Fruit fly (Drosophila melanogaster) whole organism, adult: ENCODE results near the gene CG7079.
A peak's percentile ranks its signal among the peaks of the same experiment; 100 is the strongest.

Experiments used
- CG11617 ChIP-seq: fragments of 200-800 bp; sonication (Bioruptor generic); optimal IDR thresholded peaks from 2 replicates; lab custom pipeline; 2017; ENCODE audit warnings: mild to moderate bottlenecking, missing biosample characterization, missing genetic modification reagents, missing genetic modification characterization
- CG12768 ChIP-seq: fragments of 200-800 bp; sonication (Bioruptor generic); optimal IDR thresholded peaks from 2 replicates; lab custom pipeline; 2017; ENCODE audit warnings: missing biosample characterization, missing genetic modification characterization, mild to moderate bottlenecking, moderate library complexity, missing genetic modification reagents
- CG14711 ChIP-seq: fragments of 200-800 bp; sonication (Bioruptor generic); optimal IDR thresholded peaks from 2 replicates; lab custom pipeline; 2018; ENCODE audit warnings: missing biosample characterization, mild to moderate bottlenecking, missing genetic modification characterization, moderate library complexity
- CG1620 ChIP-seq: fragments of 200-800 bp; sonication (Bioruptor generic); optimal IDR thresholded peaks from 2 replicates; lab custom pipeline; 2016; ENCODE audit warnings: missing biosample characterization, missing genetic modification characterization
- CG33017 ChIP-seq: fragments of 200-800 bp; sonication (Bioruptor generic); optimal IDR thresholded peaks from 2 replicates; lab custom pipeline; 2018; ENCODE audit warnings: missing biosample characterization, mild to moderate bottlenecking, missing genetic modification characterization, moderate library complexity
- CG5204 ChIP-seq: fragments of 200-800 bp; sonication (Bioruptor generic); optimal IDR thresholded peaks from 2 replicates; lab custom pipeline; 2016; ENCODE audit warnings: missing biosample characterization, missing genetic modification characterization
- CG7045 ChIP-seq: fragments of 200-800 bp; sonication (Bioruptor generic); optimal IDR thresholded peaks from 2 replicates; lab custom pipeline; 2017; ENCODE audit warnings: missing biosample characterization, mild to moderate bottlenecking, missing genetic modification characterization
- CG7101 ChIP-seq: fragments of 200-800 bp; sonication (Bioruptor generic); optimal IDR thresholded peaks from 2 replicates; lab custom pipeline; 2018; ENCODE audit warnings: missing biosample characterization, mild to moderate bottlenecking, missing genetic modification characterization, moderate library complexity
- Clk ChIP-seq: fragments of 200-800 bp; sonication (Bioruptor generic); optimal IDR thresholded peaks from 2 replicates; lab custom pipeline; 2017; ENCODE audit warnings: missing biosample characterization, missing genetic modification characterization
- Crg-1 ChIP-seq: fragments of 200-800 bp; sonication (Bioruptor generic); optimal IDR thresholded peaks from 2 replicates; lab custom pipeline; 2016; ENCODE audit warnings: missing biosample characterization, missing genetic modification characterization
- Hr96 ChIP-seq: fragments of 200-800 bp; sonication (Bioruptor generic); optimal IDR thresholded peaks from 2 replicates; lab custom pipeline; 2016; ENCODE audit warnings: missing biosample characterization, missing genetic modification characterization
- Mnt ChIP-seq: fragments of 200-800 bp; sonication (Bioruptor generic); optimal IDR thresholded peaks from 2 replicates; lab custom pipeline; 2016; ENCODE audit warnings: missing biosample characterization, mild to moderate bottlenecking, missing genetic modification characterization
- bab1 ChIP-seq: fragments of 200-800 bp; sonication (Bioruptor generic); optimal IDR thresholded peaks from 3 replicates; lab custom pipeline; 2019; ENCODE audit warnings: missing biosample characterization, mild to moderate bottlenecking, missing genetic modification characterization, moderate library complexity
- cic ChIP-seq: fragments of 200-800 bp; sonication (Bioruptor generic); optimal IDR thresholded peaks from 2 replicates; lab custom pipeline; 2017; ENCODE audit warnings: missing biosample characterization, mild to moderate bottlenecking, missing genetic modification characterization, moderate library complexity
- cnc ChIP-seq, 2 experiments: fragments of >200 bp; optimal IDR thresholded peaks; 2 replicates each; lab custom pipeline; 2017
- kay ChIP-seq: fragments of 200-800 bp; sonication (Bioruptor generic); peaks from one replicate; lab custom pipeline; 2016; ENCODE audit warnings: missing biosample characterization, missing genetic modification characterization, borderline replicate concordance
- ovo ChIP-seq: fragments of 200-800 bp; sonication (Bioruptor generic); optimal IDR thresholded peaks from 2 replicates; lab custom pipeline; 2016; ENCODE audit warnings: missing biosample characterization, missing genetic modification characterization
- pad ChIP-seq: fragments of 200-800 bp; sonication (Bioruptor generic); optimal IDR thresholded peaks from 3 replicates; lab custom pipeline; 2017; ENCODE audit warnings: missing biosample characterization, missing genetic modification characterization, mild to moderate bottlenecking, moderate library complexity, missing genetic modification reagents
- tj ChIP-seq: fragments of 200-800 bp; sonication (Bioruptor generic); optimal IDR thresholded peaks from 3 replicates; lab custom pipeline; 2017; ENCODE audit warnings: missing biosample characterization, mild to moderate bottlenecking, missing genetic modification characterization, moderate library complexity
- toe ChIP-seq: fragments of 200-800 bp; sonication (Bioruptor generic); optimal IDR thresholded peaks from 2 replicates; lab custom pipeline; 2016; ENCODE audit warnings: missing biosample characterization, missing genetic modification characterization

Gene CG7079

dm6 chr3R:21048729-21049128, at the start of gene CG7079:
TSS of gene CG7079 (minus strand) at chr3R:21048829.
- TF ChIP-seq CG12768 (GFP tag; lab: Kevin White, UChicago) (no peak), Clk (no peak), Crg-1 (no peak), pad (GFP tag; lab: Kevin White, UChicago) (no peak), toe (GFP tag; lab: Kevin White, UChicago) (no peak)

dm6 chr3R:21097631-21098117, 49.0 kb upstream of the CG7079 start, which contains the start of gene RhoGAP93B:
TSS of gene RhoGAP93B (minus strand) at chr3R:21097827.
- TF ChIP-seq cnc (optimal IDR thresholded peaks at IDR 0.05; lab: Kevin White, UChicago) = no peak
- TF ChIP-seq toe (GFP tag; lab: Kevin White, UChicago) = peak; percentile 95
- TF ChIP-seq CG7045 (GFP tag; lab: Kevin White, UChicago) = peak; percentile 90
- TF ChIP-seq CG33017 (tag; lab: Kevin White, UChicago) = peak; percentile 12
- peak; percentile 86 for TF ChIP-seq CG7101 (tag; lab: Kevin White, UChicago)
- TF ChIP-seq CG1620 (GFP tag; lab: Kevin White, UChicago) = peak; percentile 85
- TF ChIP-seq CG5204 = no peak
- TF ChIP-seq CG11617 = peak; percentile 92
- peak; percentile 75 for TF ChIP-seq pad (GFP tag; lab: Kevin White, UChicago)
- TF ChIP-seq Mnt (GFP tag; lab: Kevin White, UChicago) = peak; percentile 85
- TF ChIP-seq tj (GFP tag; lab: Kevin White, UChicago) = peak; percentile 81
- TF ChIP-seq Hr96 = no peak
- TF ChIP-seq bab1 (GFP tag; lab: Kevin White, UChicago) = peak; percentile 94
- TF ChIP-seq Crg-1 = peak; percentile 74
- peak; percentile 82 for TF ChIP-seq CG14711 (tag; lab: Kevin White, UChicago)
- TF ChIP-seq CG12768 (GFP tag; lab: Kevin White, UChicago) = peak; percentile 92
- no peak for TF ChIP-seq kay (GFP tag; lab: Kevin White, UChicago)
- TF ChIP-seq Clk = peak; percentile 91
- peak; percentile 78 for TF ChIP-seq cic (GFP tag; lab: Kevin White, UChicago)
- peak; percentile 79 for TF ChIP-seq ovo (GFP tag; lab: Kevin White, UChicago)

dm6 chr3R:21097160-21097559, 48.5 kb upstream of the CG7079 start:
- TF ChIP-seq CG1620 (GFP tag; lab: Kevin White, UChicago) (no peak), cnc (optimal IDR thresholded peaks at IDR 0.05; lab: Kevin White, UChicago) (no peak), CG11617 (no peak), CG5204 (no peak), CG7045 (GFP tag; lab: Kevin White, UChicago) (no peak), tj (GFP tag; lab: Kevin White, UChicago) (no peak)

- TF ChIP-seq Clk = no peak
- TF ChIP-seq CG33017 (tag; lab: Kevin White, UChicago) = no peak
- no peak for TF ChIP-seq CG11617
- TF ChIP-seq ovo (GFP tag; lab: Kevin White, UChicago) = no peak
- TF ChIP-seq CG7101 (tag; lab: Kevin White, UChicago) = no peak
- no peak for TF ChIP-seq CG12768 (GFP tag; lab: Kevin White, UChicago)
- no peak for TF ChIP-seq cnc (optimal IDR thresholded peaks at IDR 0.05; lab: Kevin White, UChicago)
- TF ChIP-seq CG7045 (GFP tag; lab: Kevin White, UChicago) = no peak
- TF ChIP-seq CG5204 = no peak
- no peak for TF ChIP-seq cic (GFP tag; lab: Kevin White, UChicago)
Measured at dm6 chr3R:21096532-21097143, 48.0 kb upstream of the CG7079 start.

dm6 chr3R:21094292-21094691, 45.7 kb upstream of the CG7079 start:
- TF ChIP-seq CG7101 (tag; lab: Kevin White, UChicago) (no peak), toe (GFP tag; lab: Kevin White, UChicago) (no peak), tj (GFP tag; lab: Kevin White, UChicago) (no peak), Mnt (GFP tag; lab: Kevin White, UChicago) (no peak), Clk (no peak), CG1620 (GFP tag; lab: Kevin White, UChicago) (no peak), kay (GFP tag; lab: Kevin White, UChicago) (no peak), bab1 (GFP tag; lab: Kevin White, UChicago) (no peak), cic (GFP tag; lab: Kevin White, UChicago) (no peak), CG14711 (tag; lab: Kevin White, UChicago) (no peak), CG5204 (no peak), pad (GFP tag; lab: Kevin White, UChicago) (no peak), Hr96 (no peak), Crg-1 (no peak), cnc (optimal IDR thresholded peaks at IDR 0.05; lab: Kevin White, UChicago) (no peak), CG11617 (no peak)

- TF ChIP-seq tj (GFP tag; lab: Kevin White, UChicago) (no peak), CG5204 (no peak), kay (GFP tag; lab: Kevin White, UChicago) (no peak), bab1 (GFP tag; lab: Kevin White, UChicago) (no peak), cic (GFP tag; lab: Kevin White, UChicago) (no peak), pad (GFP tag; lab: Kevin White, UChicago) (no peak), CG11617 (no peak), Clk (no peak), CG12768 (GFP tag; lab: Kevin White, UChicago) (no peak), CG7101 (tag; lab: Kevin White, UChicago) (no peak), Crg-1 (no peak), CG7045 (GFP tag; lab: Kevin White, UChicago) (no peak), Mnt (GFP tag; lab: Kevin White, UChicago) (no peak)
Measured at dm6 chr3R:21092829-21093228, 44.2 kb upstream of the CG7079 start.
